Fruit fly (Drosophila melanogaster) whole organism, embryonic: ENCODE results near the gene Nrx-IV.
A peak's percentile ranks its signal among the peaks of the same experiment; 100 is the strongest.

Source experiments
- Atf3 ChIP-seq: fragments of 200-800 bp; sonication (Bioruptor generic); optimal IDR thresholded peaks from 3 replicates; lab custom pipeline; 2016; ENCODE audit warnings: missing biosample characterization, missing genetic modification characterization
- CG11085 ChIP-seq: fragments of 200-800 bp; sonication (Bioruptor generic); IDR thresholded peaks from 2 replicates; pipeline ENCODE4 v1.3.6; 2022; ENCODE audit warnings: missing biosample characterization, missing genetic modification characterization
- CG11398 ChIP-seq: fragments of 200-800 bp; sonication (Bioruptor generic); optimal IDR thresholded peaks from 2 replicates; lab custom pipeline; 2016; ENCODE audit warnings: missing biosample characterization, missing genetic modification characterization
- CG12391 ChIP-seq: fragments of 200-800 bp; sonication (Bioruptor generic); optimal IDR thresholded peaks from 3 replicates; lab custom pipeline; 2018; ENCODE audit warnings: missing biosample characterization, mild to moderate bottlenecking, missing genetic modification characterization, moderate library complexity
- CG12659 ChIP-seq: fragments of 200-800 bp; sonication (Bioruptor generic); optimal IDR thresholded peaks from 3 replicates; lab custom pipeline; 2017; ENCODE audit warnings: mild to moderate bottlenecking, missing biosample characterization, missing genetic modification reagents, missing genetic modification characterization
- CG15479 ChIP-seq: fragments of 200-800 bp; sonication (Bioruptor generic); optimal IDR thresholded peaks from 3 replicates; lab custom pipeline; 2019; ENCODE audit warnings: missing biosample characterization, mild to moderate bottlenecking, missing genetic modification characterization, moderate library complexity
- CG1602 ChIP-seq: fragments of 200-800 bp; sonication (Bioruptor generic); optimal IDR thresholded peaks from 3 replicates; lab custom pipeline; 2016; ENCODE audit warnings: missing biosample characterization, missing genetic modification characterization
- CG17186 ChIP-seq: fragments of 200-800 bp; sonication (Bioruptor generic); optimal IDR thresholded peaks from 3 replicates; lab custom pipeline; 2017; ENCODE audit warnings: missing biosample characterization, missing genetic modification reagents, missing genetic modification characterization
- CG18262 ChIP-seq: fragments of 200-800 bp; optimal IDR thresholded peaks from 3 replicates; lab custom pipeline; 2019; ENCODE audit warnings: missing biosample characterization, mild to moderate bottlenecking, missing genetic modification characterization, moderate library complexity
- CG30403 ChIP-seq: fragments of 200-800 bp; sonication (Bioruptor generic); optimal IDR thresholded peaks from 3 replicates; lab custom pipeline; 2016; ENCODE audit warnings: missing biosample characterization, missing genetic modification characterization
- CG31224 ChIP-seq: fragments of 200-800 bp; sonication (Bioruptor generic); IDR thresholded peaks from 2 replicates; pipeline ENCODE4 v1.3.6; 2022; ENCODE audit warnings: missing biosample characterization, missing genetic modification characterization
- CG31365 ChIP-seq: fragments of 200-800 bp; sonication (Bioruptor generic); optimal IDR thresholded peaks from 2 replicates; lab custom pipeline; 2018; ENCODE audit warnings: missing biosample characterization, mild to moderate bottlenecking, missing genetic modification characterization
- CG32532 ChIP-seq: fragments of 200-800 bp; sonication (Bioruptor generic); IDR thresholded peaks from 2 replicates; pipeline ENCODE4 v1.3.6; 2022; ENCODE audit warnings: missing biosample characterization, missing genetic modification characterization
- CG3281 ChIP-seq: fragments of 200-800 bp; sonication (Bioruptor generic); optimal IDR thresholded peaks from 3 replicates; lab custom pipeline; 2017; ENCODE audit warnings: missing biosample characterization, mild to moderate bottlenecking, missing genetic modification characterization
- CG33213 ChIP-seq: fragments of 200-800 bp; sonication (Bioruptor generic); optimal IDR thresholded peaks from 3 replicates; lab custom pipeline; 2016; ENCODE audit warnings: missing biosample characterization, missing genetic modification characterization
- CG4424 ChIP-seq: fragments of 200-800 bp; sonication (Bioruptor generic); optimal IDR thresholded peaks from 3 replicates; lab custom pipeline; 2016; ENCODE audit warnings: missing biosample characterization, missing genetic modification characterization
- CG4707 ChIP-seq: fragments of 200-800 bp; sonication (Bioruptor generic); optimal IDR thresholded peaks from 2 replicates; lab custom pipeline; 2018; ENCODE audit warnings: missing biosample characterization, mild to moderate bottlenecking, missing genetic modification characterization, moderate library complexity
- CG6689 ChIP-seq: fragments of 200-800 bp; sonication (Bioruptor generic); IDR thresholded peaks from 2 replicates; pipeline ENCODE4 v1.3.6; 2022; ENCODE audit warnings: missing biosample characterization, missing genetic modification characterization
- CG6813 ChIP-seq: fragments of 200-800 bp; sonication (Bioruptor generic); optimal IDR thresholded peaks from 2 replicates; lab custom pipeline; 2017; ENCODE audit warnings: missing biosample characterization, missing genetic modification characterization, mild to moderate bottlenecking, moderate library complexity, missing genetic modification reagents
- CG9437 ChIP-seq: fragments of 200-800 bp; sonication (Bioruptor generic); optimal IDR thresholded peaks from 2 replicates; lab custom pipeline; 2018; ENCODE audit warnings: missing biosample characterization, mild to moderate bottlenecking, missing genetic modification characterization
- CG9797 ChIP-seq: fragments of 200-800 bp; sonication (Bioruptor generic); optimal IDR thresholded peaks from 3 replicates; lab custom pipeline; 2018; ENCODE audit warnings: missing biosample characterization, mild to moderate bottlenecking, missing genetic modification characterization
- Dfd ChIP-seq, 2 experiments: fragments of >200 bp; optimal IDR thresholded peaks; 2 replicates each; lab custom pipeline; 2017; ENCODE audit warnings: missing biosample characterization in 2 of 2, missing genetic modification characterization in 2 of 2
- Dp ChIP-seq: fragments of 200-800 bp; sonication (Bioruptor generic); optimal IDR thresholded peaks from 2 replicates; lab custom pipeline; 2018; ENCODE audit warnings: missing biosample characterization, mild to moderate bottlenecking, missing genetic modification characterization, moderate library complexity
- Dref ChIP-seq: fragments of 200-800 bp; sonication (Bioruptor generic); IDR thresholded peaks from 2 replicates; pipeline ENCODE4 v1.3.6; 2022; ENCODE audit warnings: missing biosample characterization, missing genetic modification characterization
- Fer3 ChIP-seq: fragments of 200-800 bp; sonication (Bioruptor generic); optimal IDR thresholded peaks from 2 replicates; lab custom pipeline; 2018; ENCODE audit warnings: missing biosample characterization, mild to moderate bottlenecking, missing genetic modification characterization, moderate library complexity
- HmgZ ChIP-seq: fragments of 200-800 bp; sonication (Bioruptor generic); optimal IDR thresholded peaks from 2 replicates; lab custom pipeline; 2018; ENCODE audit warnings: missing biosample characterization, mild to moderate bottlenecking, missing genetic modification characterization
- Lim3 ChIP-seq: fragments of 200-800 bp; sonication (Bioruptor generic); IDR thresholded peaks from 2 replicates; pipeline ENCODE4 v1.3.6; 2022; ENCODE audit warnings: missing biosample characterization, missing genetic modification characterization
- Nf-YB ChIP-seq: fragments of 200-800 bp; sonication (Bioruptor generic); optimal IDR thresholded peaks from 3 replicates; lab custom pipeline; 2019; ENCODE audit warnings: missing biosample characterization, mild to moderate bottlenecking, missing genetic modification characterization, moderate library complexity
- Spps ChIP-seq: fragments of 200-800 bp; sonication (Bioruptor generic); optimal IDR thresholded peaks from 2 replicates; lab custom pipeline; 2018; ENCODE audit warnings: missing biosample characterization, mild to moderate bottlenecking, missing genetic modification characterization
- Xrp1 ChIP-seq: fragments of 200-800 bp; sonication (Bioruptor generic); IDR thresholded peaks from 2 replicates; pipeline ENCODE4 v1.3.6; 2022; ENCODE audit warnings: missing biosample characterization, missing genetic modification characterization
- ap ChIP-seq: fragments of 200-800 bp; sonication (Bioruptor generic); IDR thresholded peaks from 2 replicates; pipeline ENCODE4 v1.3.6; 2022; ENCODE audit warnings: missing biosample characterization, missing genetic modification characterization
- bbx ChIP-seq: fragments of 200-800 bp; sonication (Bioruptor generic); IDR thresholded peaks from 2 replicates; pipeline ENCODE4 v1.3.6; 2022; ENCODE audit warnings: missing biosample characterization, missing genetic modification characterization; ENCODE audit not compliant: partially characterized antibody
- bcd ChIP-seq: fragments of 200-800 bp; sonication (Bioruptor generic); optimal IDR thresholded peaks from 2 replicates; lab custom pipeline; 2017; ENCODE audit warnings: missing biosample characterization, mild to moderate bottlenecking, missing genetic modification characterization
- bigmax ChIP-seq: fragments of 200-800 bp; sonication (Bioruptor generic); optimal IDR thresholded peaks from 2 replicates; lab custom pipeline; 2018; ENCODE audit warnings: missing biosample characterization, mild to moderate bottlenecking, missing genetic modification characterization
- crc ChIP-seq: fragments of 200-800 bp; sonication (Bioruptor generic); optimal IDR thresholded peaks from 2 replicates; lab custom pipeline; 2016; ENCODE audit warnings: missing biosample characterization, missing genetic modification characterization
- esg ChIP-seq: fragments of 200-800 bp; sonication (Bioruptor generic); conservative IDR thresholded peaks from 2 replicates; pipeline ENCODE4 v1.3.6; 2022; ENCODE audit warnings: missing biosample characterization, missing genetic modification characterization
- eyg ChIP-seq: fragments of 200-800 bp; sonication (Bioruptor generic); optimal IDR thresholded peaks from 3 replicates; lab custom pipeline; 2016; ENCODE audit warnings: missing biosample characterization, missing genetic modification characterization
- fd64A ChIP-seq: fragments of 200-800 bp; sonication (Bioruptor generic); optimal IDR thresholded peaks from 3 replicates; lab custom pipeline; 2018; ENCODE audit warnings: missing biosample characterization, mild to moderate bottlenecking, missing genetic modification characterization
- gt ChIP-seq: fragments of 200-800 bp; sonication (Bioruptor generic); IDR thresholded peaks from 2 replicates; pipeline ENCODE4 v1.3.6; 2022; ENCODE audit warnings: missing biosample characterization, missing genetic modification characterization
- ind ChIP-seq: fragments of 200-800 bp; sonication (Bioruptor generic); optimal IDR thresholded peaks from 3 replicates; lab custom pipeline; 2016; ENCODE audit warnings: missing biosample characterization, missing genetic modification characterization
- insv ChIP-seq, 2 experiments: fragments of 200-800 bp; sonication (Bioruptor generic); optimal IDR thresholded peaks; 3 replicates each; lab custom pipeline; 2016 to 2018; ENCODE audit warnings: missing biosample characterization in 2 of 2, missing genetic modification characterization in 2 of 2
- lov ChIP-seq, 2 experiments: fragments of 200-800 bp in 1 of 2; fragments of >200 bp in 1 of 2; sonication (Bioruptor generic) in 1 of 2; IDR thresholded peaks in 1 of 2; optimal IDR thresholded peaks in 1 of 2; 2 replicates in 1 of 2; 3 replicates in 1 of 2; pipeline versions ENCODE4 v1.3.6 to Lab custom; 2017 to 2022; ENCODE audit warnings: missing biosample characterization in 1 of 2, missing genetic modification characterization in 1 of 2
- nerfin-2 ChIP-seq: fragments of 200-800 bp; sonication (Bioruptor generic); IDR thresholded peaks from 2 replicates; pipeline ENCODE4 v1.3.6; 2022; ENCODE audit warnings: missing biosample characterization, missing genetic modification characterization; ENCODE audit not compliant: partially characterized antibody
- nmo ChIP-seq: fragments of 200-800 bp; sonication (Bioruptor generic); optimal IDR thresholded peaks from 2 replicates; lab custom pipeline; 2018; ENCODE audit warnings: missing biosample characterization, mild to moderate bottlenecking, missing genetic modification characterization, moderate library complexity
- peb ChIP-seq: fragments of 200-800 bp; sonication (Bioruptor generic); IDR thresholded peaks from 2 replicates; pipeline ENCODE4 v1.3.6; 2022; ENCODE audit warnings: missing biosample characterization, missing genetic modification characterization
- sens-2 ChIP-seq: fragments of 200-800 bp; sonication (Bioruptor generic); IDR thresholded peaks from 2 replicates; pipeline ENCODE4 v1.3.6; 2022; ENCODE audit warnings: missing biosample characterization, missing genetic modification characterization
- shn ChIP-seq: fragments of 200-800 bp; sonication (Bioruptor generic); optimal IDR thresholded peaks from 3 replicates; lab custom pipeline; 2016; ENCODE audit warnings: missing biosample characterization, missing genetic modification characterization
- sima ChIP-seq: fragments of 200-800 bp; sonication (Bioruptor generic); optimal IDR thresholded peaks from 2 replicates; lab custom pipeline; 2016; ENCODE audit warnings: missing biosample characterization, missing genetic modification characterization
- tio ChIP-seq: fragments of 200-800 bp; sonication (Bioruptor generic); optimal IDR thresholded peaks from 2 replicates; lab custom pipeline; 2017; ENCODE audit warnings: missing biosample characterization, missing genetic modification characterization, inconsistent platforms
- unc-4 ChIP-seq: fragments of 200-800 bp; sonication (Bioruptor generic); IDR thresholded peaks from 2 replicates; pipeline ENCODE4 v1.3.6; 2022; ENCODE audit warnings: missing biosample characterization, missing genetic modification characterization; ENCODE audit not compliant: partially characterized antibody
- zen2 ChIP-seq: fragments of 200-800 bp; sonication (Bioruptor generic); IDR thresholded peaks from 3 replicates; pipeline ENCODE4 v1.3.6; 2022; ENCODE audit warnings: missing biosample characterization, missing genetic modification characterization; ENCODE audit not compliant: partially characterized antibody

Gene Nrx-IV

dm6 chr3L:12205848-12206247, 59.5 kb downstream of the Nrx-IV start, which contains the start of gene Tsen54 (continued):
- TF ChIP-seq HmgZ (tag; lab: Kevin White, UChicago) (no peak), bcd (GFP tag; lab: Kevin White, UChicago) (no peak), nmo (GFP tag; lab: Kevin White, UChicago) (no peak), bigmax (GFP tag; lab: Kevin White, UChicago) (no peak), eyg (GFP tag; lab: Kevin White, UChicago) (no peak), CG9437 (peak; percentile 36), CG12659 (no peak), CG4707 (no peak), CG11398 (no peak), ap (GFP tag; lab: Robert Waterston, UW) (no peak), Dfd (GFP tag; optimal IDR thresholded peaks at IDR 0.05; lab: Kevin White, UChicago) (no peak), insv (GFP tag; optimal IDR thresholded peaks at IDR 0.05; lab: Kevin White, UChicago) (no peak), Lim3 (no peak), lov (optimal IDR thresholded peaks at IDR 0.05; lab: Kevin White, UChicago) (no peak), lov (GFP tag; IDR thresholded peaks at IDR 0.05; lab: Robert Waterston, UW) (no peak), CG33213 (GFP tag; lab: Kevin White, UChicago) (no peak), Nf-YB (GFP tag; lab: Kevin White, UChicago) (no peak), ind (GFP tag; lab: Kevin White, UChicago) (no peak), bbx (peak; percentile 74), sens-2 (GFP tag; lab: Robert Waterston, UW) (no peak), sima (GFP tag; lab: Kevin White, UChicago) (no peak), Fer3 (no peak), CG30403 (GFP tag; lab: Kevin White, UChicago) (no peak), CG9797 (peak; percentile 40), Spps (tag; lab: Kevin White, UChicago) (no peak), CG18262 (no peak), shn (GFP tag; lab: Kevin White, UChicago) (no peak), nerfin-2 (peak; percentile 45; the same call in 1 of the 2 replicates), CG6689 (no peak), CG17186 (GFP tag; lab: Kevin White, UChicago) (no peak), CG31224 (GFP tag; lab: Robert Waterston, UW) (no peak), Xrp1 (GFP tag; lab: Robert Waterston, UW) (no peak), CG15479 (GFP tag; lab: Kevin White, UChicago) (no peak), CG32532 (GFP tag; lab: Robert Waterston, UW) (no peak), Dref (GFP tag; lab: Robert Waterston, UW) (peak; percentile 78), CG31365 (tag; lab: Kevin White, UChicago) (no peak), CG4424 (GFP tag; lab: Kevin White, UChicago) (no peak), esg (GFP tag; lab: Robert Waterston, UW) (no peak), CG11085 (GFP tag; lab: Robert Waterston, UW) (no peak), CG6813 (no peak), fd64A (no peak), Atf3 (no peak), Dp (GFP tag; lab: Kevin White, UChicago) (peak; percentile 95), CG3281 (GFP tag; lab: Kevin White, UChicago) (no peak), tio (GFP tag; lab: Kevin White, UChicago) (no peak), peb (GFP tag; lab: Robert Waterston, UW) (no peak), zen2 (GFP tag; lab: Robert Waterston, UW) (peak; percentile 51; the same call in 1 of the 3 replicates), CG12391 (tag; lab: Kevin White, UChicago) (no peak), unc-4 (GFP tag; lab: Robert Waterston, UW) (peak; percentile 80), crc (GFP tag; lab: Kevin White, UChicago) (no peak), gt (GFP tag; lab: Robert Waterston, UW) (no peak), CG1602 (GFP tag; lab: Kevin White, UChicago) (no peak)
